Fruit fly (Drosophila melanogaster) S2 (cell line): ENCODE measurements around the gene Frl.

Experiments
- CG8478 ChIP-seq: fragments of >200 bp; optimal IDR thresholded peaks from 2 replicates; lab custom pipeline; 2018
- CTCF ChIP-seq, 2 experiments: fragments of >200 bp; optimal IDR thresholded peaks; 2 replicates each; lab custom pipeline; 2018

Gene Frl

DNA sequence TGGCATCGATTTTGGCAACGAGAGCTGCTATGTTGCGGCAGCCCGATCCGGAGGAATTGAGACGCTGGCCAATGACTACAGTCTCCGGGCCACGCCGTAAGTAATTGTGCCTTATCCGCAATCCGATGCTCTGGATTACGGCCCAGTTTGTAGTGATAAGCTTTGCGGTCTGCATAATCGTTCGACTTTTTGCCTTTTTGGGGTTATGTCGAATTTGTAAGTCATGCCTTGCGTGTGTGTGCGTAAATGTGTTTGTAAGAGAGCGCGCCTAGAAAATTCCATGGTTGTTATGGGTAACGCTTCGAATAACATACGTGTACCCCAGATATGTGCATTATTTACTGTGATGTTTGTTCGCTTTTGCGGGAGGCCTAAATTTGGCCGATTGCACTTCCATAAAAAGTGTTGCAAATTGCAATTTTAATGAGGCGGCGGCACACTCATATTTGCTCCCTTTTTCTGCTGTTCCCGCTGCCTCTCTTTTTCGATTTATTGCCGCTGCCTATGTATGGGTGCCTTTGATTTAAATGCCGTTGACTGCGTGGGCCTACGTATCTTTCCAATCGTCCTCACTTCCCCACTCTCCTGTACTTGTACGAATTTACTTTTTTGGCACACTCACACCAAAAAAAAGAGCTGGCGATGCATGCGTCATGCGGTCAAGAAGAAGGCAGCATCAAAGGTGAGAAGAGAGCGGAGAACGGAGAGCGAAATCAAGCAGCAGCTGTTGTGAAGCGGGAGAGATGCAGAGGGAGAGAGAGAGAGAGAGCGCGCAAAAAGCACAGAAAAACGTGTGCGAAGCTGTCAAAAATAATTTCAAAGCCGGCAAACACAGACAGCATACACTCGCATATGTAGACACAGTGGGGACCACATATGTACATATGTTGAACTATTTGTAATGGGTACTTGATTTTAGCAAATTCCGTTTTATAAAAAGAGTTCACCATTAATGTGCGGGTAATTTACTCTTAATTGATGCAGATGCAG, 15.1 kb upstream of the Frl start:
- TF ChIP-seq CTCF (optimal IDR thresholded peaks at IDR 0.05; lab: Kevin White, UChicago) (no peak), CG8478 (lab: Kevin White, UChicago) (no peak)

DNA sequence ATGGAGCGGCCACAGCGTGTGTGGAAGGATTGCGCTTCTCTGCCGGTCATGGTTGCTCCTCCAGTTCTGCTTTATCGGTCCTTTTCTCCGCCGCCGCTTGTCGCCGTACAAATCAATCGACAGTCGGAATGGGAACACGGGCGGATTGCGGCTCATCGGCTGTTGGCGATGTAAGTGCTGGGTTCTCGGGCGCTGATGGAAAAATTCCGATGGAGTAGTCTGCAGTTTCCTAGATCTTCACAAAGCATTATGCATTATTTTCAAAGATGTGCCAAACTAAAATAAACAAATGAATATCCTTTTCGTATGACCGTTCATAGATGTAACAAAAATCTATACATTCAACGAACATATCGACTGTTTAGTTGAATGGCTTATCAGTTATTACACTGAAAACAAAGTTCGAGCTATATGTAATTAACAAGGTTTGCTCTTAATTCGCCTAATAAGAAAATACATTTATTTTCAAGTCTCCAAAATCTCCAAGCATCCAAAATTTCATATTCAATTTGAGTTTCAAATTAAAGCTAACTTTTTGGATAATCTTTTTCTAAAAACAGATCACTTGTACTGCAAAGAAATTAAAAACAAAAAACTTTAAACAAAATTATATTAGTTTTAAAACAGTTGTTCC, 3.3 kb upstream of the Frl start, which contains the start of gene Neurl4:
Gene Neurl4 (minus strand): TSS at position 273 of the 634 bp plus-strand sequence.
- TF ChIP-seq CG8478 (lab: Kevin White, UChicago) (no peak), CTCF (optimal IDR thresholded peaks at IDR 0.05; lab: Kevin White, UChicago) (no peak)

DNA sequence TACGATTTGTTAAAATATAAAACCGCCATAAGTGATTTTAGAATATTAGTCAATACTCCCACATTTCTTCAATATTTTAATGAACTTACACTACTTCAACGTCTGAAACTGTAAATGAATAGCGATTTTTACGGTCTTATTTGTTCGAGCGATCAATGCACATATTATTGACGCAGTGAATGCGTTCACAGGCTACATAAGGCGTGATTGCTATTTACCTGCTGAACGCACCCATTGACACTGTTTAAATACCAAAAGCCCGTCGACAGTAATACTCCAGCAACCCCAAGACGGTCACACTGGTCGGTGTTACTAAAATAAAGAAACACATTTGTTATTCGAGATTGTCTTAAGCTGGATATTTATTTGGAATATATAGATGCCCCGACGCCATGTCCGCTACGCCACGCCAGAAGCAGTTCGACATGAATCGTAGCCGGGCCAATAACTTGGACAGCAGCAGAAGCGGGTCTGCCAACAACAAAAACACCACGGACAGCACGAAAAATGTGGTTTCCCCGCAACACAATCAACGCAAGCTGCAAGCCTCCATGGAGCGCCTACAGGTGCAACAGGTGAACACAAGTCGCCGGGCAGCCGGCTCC, 2.0 kb upstream of the Frl start, which contains the start of gene CG6833:
Gene CG6833 (plus strand): TSS at position 263 of the 605 bp plus-strand sequence.
- no peak for TF ChIP-seq CG8478 (lab: Kevin White, UChicago)
- no peak for TF ChIP-seq CTCF (optimal IDR thresholded peaks at IDR 0.05; lab: Kevin White, UChicago)

DNA sequence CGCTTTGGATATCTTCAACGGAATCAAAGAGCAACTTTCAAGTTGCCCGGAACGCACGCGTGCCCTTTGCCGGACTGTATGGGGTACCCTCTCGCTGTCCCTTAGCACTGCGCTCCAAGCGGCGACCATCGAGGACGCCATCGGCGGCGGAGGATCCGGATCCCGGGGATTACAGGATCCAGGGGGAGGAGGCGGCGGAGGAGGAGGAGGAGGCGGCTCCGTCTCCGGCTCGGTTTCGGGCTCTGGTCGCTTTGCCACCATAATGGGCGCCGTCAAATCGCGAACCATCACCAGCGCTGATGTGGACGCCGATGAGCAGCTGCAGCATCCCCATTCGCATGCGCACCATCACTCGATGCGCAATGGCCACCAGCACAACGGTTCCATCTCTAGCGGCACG, 791 bp downstream of the Frl start:
- TF ChIP-seq CTCF (optimal IDR thresholded peaks at IDR 0.05; lab: Kevin White, UChicago) (no peak), CG8478 (lab: Kevin White, UChicago) (no peak)

DNA sequence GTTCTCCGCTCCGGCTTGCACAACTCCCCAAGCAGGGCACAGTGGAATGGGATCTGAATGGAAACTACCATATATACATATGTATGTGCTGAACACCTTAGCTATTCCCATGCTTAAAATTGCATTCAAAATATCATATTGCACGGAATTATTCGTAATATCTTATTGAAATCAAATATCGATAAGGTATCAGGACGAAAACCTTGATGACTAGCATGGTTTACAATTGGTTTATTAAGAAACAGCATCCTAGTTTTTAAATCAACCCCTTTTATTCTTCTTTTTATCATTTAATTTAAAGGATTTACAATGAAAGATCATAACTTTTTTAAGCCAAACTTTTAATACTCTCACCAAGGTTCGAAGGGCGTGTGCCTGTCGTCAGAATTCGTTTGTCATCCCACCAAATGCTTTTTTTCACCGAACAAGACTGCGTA, 2.3 kb downstream of the Frl start:
- TF ChIP-seq CG8478 (lab: Kevin White, UChicago) (no peak), CTCF (optimal IDR thresholded peaks at IDR 0.05; lab: Kevin White, UChicago) (no peak)

DNA sequence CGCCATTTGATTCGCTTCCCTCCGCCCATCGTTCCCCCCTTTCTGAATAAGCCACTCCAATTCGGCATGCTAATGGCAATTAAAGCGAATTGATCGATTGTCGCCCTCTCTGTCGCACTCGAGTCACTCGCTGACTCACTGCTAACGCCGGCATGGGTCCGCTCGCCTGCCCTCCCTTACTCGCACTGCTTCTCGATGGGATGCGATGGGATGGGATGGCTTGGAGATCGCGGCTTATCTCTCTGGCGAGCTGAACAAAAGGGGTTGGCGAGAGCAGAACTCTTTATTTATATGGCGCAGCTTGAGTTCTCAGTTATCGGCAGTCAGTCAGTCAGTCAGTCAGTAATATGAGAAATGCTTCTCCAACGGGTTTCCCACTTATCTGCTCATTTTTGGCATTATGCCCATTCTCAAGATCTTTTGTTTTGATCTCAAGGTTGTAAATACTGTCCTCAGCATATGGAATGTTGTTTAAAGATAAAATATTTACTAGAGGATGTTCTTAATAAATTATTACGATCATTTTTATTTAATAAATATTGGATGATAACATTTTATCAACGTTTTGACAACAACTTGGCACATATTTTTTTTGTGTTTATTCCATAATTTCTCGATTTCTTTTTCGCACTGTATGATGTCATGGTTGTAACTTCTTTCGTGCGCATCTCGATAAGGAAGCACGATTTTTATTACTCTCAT, 3.0 kb downstream of the Frl start:
- no peak for TF ChIP-seq CG8478 (lab: Kevin White, UChicago)
- TF ChIP-seq CTCF (optimal IDR thresholded peaks at IDR 0.05; lab: Kevin White, UChicago): no peak

DNA sequence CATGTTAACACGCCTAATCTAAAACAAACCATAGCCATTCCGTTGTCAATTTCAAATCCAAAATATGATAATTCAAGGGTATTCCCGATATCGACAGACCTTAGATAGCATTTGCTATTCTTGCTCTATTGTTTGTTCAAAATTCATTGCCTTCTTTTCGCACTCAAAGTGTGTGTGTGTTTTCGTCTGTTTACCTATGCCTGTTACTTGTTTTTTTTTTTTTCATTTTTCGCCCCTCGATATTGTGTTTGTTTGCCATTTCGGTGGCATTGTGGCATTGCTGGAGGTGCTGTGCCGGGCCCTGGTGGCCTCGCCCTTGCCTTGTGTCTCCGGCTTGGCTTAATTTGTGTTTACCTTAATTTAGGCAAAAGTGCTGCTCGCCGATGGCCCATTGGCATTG, 3.8 kb downstream of the Frl start:
- no peak for TF ChIP-seq CG8478 (lab: Kevin White, UChicago)
- TF ChIP-seq CTCF (optimal IDR thresholded peaks at IDR 0.05; lab: Kevin White, UChicago): no peak

DNA sequence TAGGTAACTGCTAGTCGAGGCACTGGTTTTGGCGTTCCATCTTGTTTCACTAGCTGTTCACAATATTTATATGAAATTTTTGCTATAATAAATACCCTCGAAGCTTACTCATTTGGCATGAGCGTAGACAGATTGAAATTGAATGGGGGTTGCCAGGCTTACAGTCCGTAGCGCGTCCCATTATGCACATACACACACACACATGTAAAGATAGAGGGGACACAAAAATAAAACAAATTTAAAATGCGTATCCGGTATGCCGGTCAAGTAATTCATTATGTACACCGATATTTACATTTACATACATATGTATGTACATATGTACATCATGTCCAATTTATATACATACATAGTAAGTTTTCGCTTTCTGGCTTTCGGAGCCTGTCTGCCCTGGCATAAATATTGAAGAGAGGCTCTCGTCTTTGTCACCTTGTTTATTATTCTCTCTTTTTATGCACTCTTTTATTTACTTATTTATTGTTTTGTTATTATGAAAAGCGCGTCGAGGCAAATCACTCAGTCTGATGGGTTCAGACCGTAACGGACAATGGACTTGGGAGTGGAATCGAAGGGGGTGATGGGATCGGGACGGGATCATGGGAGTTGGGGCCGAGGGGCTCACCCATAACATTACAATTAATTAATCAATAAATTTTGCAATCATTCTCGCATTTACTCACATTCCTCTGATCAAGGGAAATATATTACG, 6.4 kb downstream of the Frl start:
- TF ChIP-seq CG8478 (lab: Kevin White, UChicago) (no peak), CTCF (optimal IDR thresholded peaks at IDR 0.05; lab: Kevin White, UChicago) (no peak)

DNA sequence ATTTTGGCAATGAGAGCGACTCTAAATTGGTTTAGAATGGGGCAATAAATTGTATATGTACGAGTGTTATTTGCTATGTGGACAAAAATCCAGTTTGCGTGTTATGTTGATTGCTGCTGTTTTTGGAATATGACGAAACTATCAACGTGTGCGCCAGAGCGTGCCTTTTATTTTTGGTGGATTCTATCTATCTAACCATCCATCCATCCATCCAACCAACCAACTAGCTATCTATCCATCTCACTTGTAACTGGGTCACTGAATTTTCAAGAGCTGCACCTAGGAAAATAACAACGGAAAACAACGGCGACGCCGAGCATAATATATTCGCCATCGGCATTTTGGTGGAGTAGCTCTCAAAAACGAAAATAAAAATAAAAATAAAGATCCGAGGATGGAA, 9.7 kb downstream of the Frl start:
- TF ChIP-seq CTCF (optimal IDR thresholded peaks at IDR 0.05; lab: Kevin White, UChicago) (no peak), CG8478 (lab: Kevin White, UChicago) (no peak)

DNA sequence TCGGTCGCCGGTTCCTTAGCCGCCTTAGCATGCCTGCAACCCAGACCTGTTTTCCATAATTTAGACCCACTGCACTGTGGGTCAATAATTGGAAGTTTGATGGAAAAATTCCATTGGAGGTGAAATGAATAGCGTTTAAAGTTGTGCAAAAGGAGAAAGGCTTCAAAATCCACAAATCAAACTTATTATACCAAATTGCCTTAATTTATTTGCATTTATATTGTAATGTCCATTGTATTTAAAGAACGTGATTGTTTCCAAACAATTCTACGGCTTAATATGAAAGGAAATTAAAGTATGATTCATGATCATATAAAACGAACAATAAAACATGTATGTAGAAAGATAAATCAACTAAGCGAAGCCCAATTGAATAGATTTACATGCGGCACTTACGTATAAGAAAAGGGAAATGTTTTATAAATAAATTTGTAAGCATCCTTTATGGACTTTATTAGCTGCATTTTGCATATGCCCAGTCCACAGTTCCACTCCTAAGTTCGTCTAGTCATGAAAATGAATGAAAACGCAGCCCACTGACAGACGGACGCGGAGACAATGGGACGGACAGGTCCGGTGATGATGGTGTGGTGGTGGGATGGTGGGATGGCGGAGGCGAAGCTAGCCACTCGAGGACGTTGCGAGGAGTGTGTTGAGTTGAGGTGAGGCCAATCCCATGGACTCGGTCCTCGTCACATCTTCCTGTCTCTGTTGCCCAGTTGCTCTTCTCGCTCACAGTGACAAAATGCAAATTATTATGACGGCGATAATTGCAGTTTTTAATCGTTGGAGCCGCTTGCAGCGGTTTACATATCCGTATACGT, 10.4 kb downstream of the Frl start:
- TF ChIP-seq CTCF (optimal IDR thresholded peaks at IDR 0.05; lab: Kevin White, UChicago): no peak
- no peak for TF ChIP-seq CG8478 (lab: Kevin White, UChicago)

DNA sequence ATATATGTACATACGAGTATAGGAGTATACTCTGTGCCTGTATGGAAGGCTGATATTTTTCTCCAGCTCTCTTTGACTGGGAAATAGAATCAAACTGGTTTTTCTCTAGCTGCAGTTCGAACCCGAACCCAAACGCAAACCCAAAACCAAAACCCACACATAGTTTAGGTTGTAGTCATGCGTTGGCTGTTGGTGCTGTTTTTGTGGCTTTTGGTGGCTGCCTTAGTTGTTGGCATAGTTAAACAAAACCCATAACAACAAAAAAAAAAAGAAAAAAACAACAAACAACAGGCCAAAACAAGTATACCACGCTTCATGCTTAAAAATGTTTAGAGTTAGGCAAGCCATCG, 11.0 kb downstream of the Frl start:
- TF ChIP-seq CTCF (optimal IDR thresholded peaks at IDR 0.05; lab: Kevin White, UChicago) (no peak), CG8478 (lab: Kevin White, UChicago) (no peak)

DNA sequence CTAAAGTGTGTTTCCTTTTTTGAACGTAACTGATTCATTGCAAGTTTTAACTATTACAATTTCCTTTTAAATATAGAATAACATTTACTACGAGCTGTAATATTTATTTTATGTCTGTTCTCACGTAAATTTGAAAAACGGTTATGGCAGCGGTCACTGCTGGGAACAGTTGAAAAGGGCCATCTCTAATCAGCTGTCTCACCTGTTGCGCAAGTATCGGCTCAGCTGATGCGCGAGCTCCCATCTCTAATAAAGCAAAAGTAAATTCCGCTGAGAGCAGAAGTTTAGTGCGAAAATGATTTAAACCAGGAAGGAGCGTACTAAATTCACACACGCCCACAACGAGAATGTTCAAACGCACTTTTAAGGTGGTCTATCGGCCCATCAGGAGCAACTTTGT, 18.6 kb downstream of the Frl start, which contains the start of gene Pex1:
Gene Pex1 (plus strand): TSS at position 272 of the 400 bp plus-strand sequence.
- TF ChIP-seq CTCF (optimal IDR thresholded peaks at IDR 0.05; lab: Kevin White, UChicago) (peak in 1 of 2 experiments; percentile 17), CG8478 (lab: Kevin White, UChicago) (no peak)

DNA sequence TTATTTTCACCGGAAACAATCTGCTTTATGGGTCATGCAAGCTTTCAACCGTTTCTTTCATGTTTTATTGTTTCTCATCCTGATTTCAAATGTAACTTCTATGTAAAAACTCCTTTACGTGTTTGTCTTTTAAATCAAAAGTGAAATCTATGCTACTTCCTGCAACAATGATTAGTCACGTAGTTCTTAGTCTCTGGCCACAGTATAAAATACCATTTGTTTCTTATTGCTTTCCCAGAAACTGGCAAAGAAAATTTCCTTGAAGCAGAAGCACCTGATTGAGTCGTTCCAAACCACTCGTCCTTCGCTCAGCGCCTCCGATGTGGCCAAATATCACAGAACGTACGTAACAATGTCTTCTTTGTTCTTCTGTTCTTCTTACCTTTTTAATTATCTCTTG, 22.5 kb downstream of the Frl start, which contains the start of gene btl:
Gene btl (plus strand): TSS at position 301 of the 400 bp plus-strand sequence.
- no peak for TF ChIP-seq CG8478 (lab: Kevin White, UChicago)
- TF ChIP-seq CTCF (optimal IDR thresholded peaks at IDR 0.05; lab: Kevin White, UChicago): no peak
